Worm (Caenorhabditis elegans) whole organism, young adult: ENCODE measurements around the gene tag-321.

Source experiments
- ama-1 ChIP-seq, 3 experiments: fragments of 150-350 bp in 1 of 3; sonication (generic microtip) in 2 of 3; optimal IDR thresholded peaks; 2 replicates each; lab custom pipeline; 2014 to 2018; ENCODE audit warnings: missing biosample characterization in 2 of 3, missing genetic modification characterization in 2 of 3, missing genetic modification reagents in 2 of 3
- bed-2 ChIP-seq: fragments of 200-800 bp; sonication (Bioruptor generic); IDR thresholded peaks from 2 replicates; pipeline ENCODE4 v1.3.6; 2022; ENCODE audit warnings: missing genetic modification reagents, missing genetic modification characterization, missing compliant biosample characterization
- cebp-2 ChIP-seq: fragments of 200-800 bp; sonication (Bioruptor generic); IDR thresholded peaks from 2 replicates; pipeline ENCODE4 v1.3.6; 2022; ENCODE audit warnings: missing genetic modification characterization, missing compliant biosample characterization
- fkh-3 ChIP-seq: sonication (generic microtip); optimal IDR thresholded peaks from 2 replicates; lab custom pipeline; 2016; ENCODE audit warnings: mild to moderate bottlenecking, missing genetic modification characterization, missing compliant biosample characterization
- hrde-1 ChIP-seq: sonication (generic microtip); optimal IDR thresholded peaks from 2 replicates; lab custom pipeline; 2016; ENCODE audit warnings: missing genetic modification characterization, mild to moderate bottlenecking, missing compliant biosample characterization, moderate library complexity, missing genotype, missing genetic modification reagents, borderline replicate concordance
- nhr-120 ChIP-seq: fragments of 200-800 bp; sonication (Bioruptor generic); IDR thresholded peaks from 2 replicates; pipeline ENCODE4 v1.3.6; 2022; ENCODE audit warnings: missing genetic modification characterization, missing compliant biosample characterization
- nhr-90 ChIP-seq: sonication (generic microtip); optimal IDR thresholded peaks from 2 replicates; lab custom pipeline; 2016; ENCODE audit warnings: missing genotype, mild to moderate bottlenecking, missing genetic modification characterization, missing compliant biosample characterization
- rcor-1 ChIP-seq: fragments of 200-800 bp; sonication (Bioruptor generic); IDR thresholded peaks from 2 replicates; pipeline ENCODE4 v1.3.6; 2022; ENCODE audit warnings: missing genetic modification reagents, missing genetic modification characterization, missing compliant biosample characterization
- somi-1 ChIP-seq: fragments of 200-800 bp; sonication (Bioruptor generic); optimal IDR thresholded peaks from 2 replicates; lab custom pipeline; 2018; ENCODE audit warnings: mild to moderate bottlenecking, missing genetic modification characterization, missing compliant biosample characterization
- zfh-2 ChIP-seq: fragments of 200-800 bp; sonication (Bioruptor generic); conservative IDR thresholded peaks from 2 replicates; pipeline ENCODE4 v1.3.6; 2022; ENCODE audit warnings: missing genetic modification reagents, missing genetic modification characterization, missing compliant biosample characterization
- ztf-25 ChIP-seq: fragments of 200-800 bp; sonication (Bioruptor generic); IDR thresholded peaks from 2 replicates; pipeline ENCODE4 v1.3.6; 2022; ENCODE audit warnings: missing genetic modification reagents, missing genetic modification characterization, missing compliant biosample characterization
- ztf-3 ChIP-seq: fragments of 200-800 bp; sonication (Bioruptor generic); optimal IDR thresholded peaks from 2 replicates; lab custom pipeline; 2018; ENCODE audit warnings: mild to moderate bottlenecking, missing genetic modification characterization, missing compliant biosample characterization

- TF ChIP-seq zfh-2 (GFP tag; lab: Robert Waterston, UW) (no peak), nhr-120 (GFP tag; lab: Robert Waterston, UW) (no peak), fkh-3 (tag; lab: Kevin White, UChicago) (no peak), cebp-2 (GFP tag; lab: Robert Waterston, UW) (no peak), ztf-3 (no peak), ztf-25 (GFP tag; lab: Robert Waterston, UW) (no peak), ama-1 (optimal IDR thresholded peaks at IDR 0.05; lab: Kevin White, UChicago) (no peak), ama-1 (GFP tag; optimal IDR thresholded peaks at IDR 0.05; lab: Kevin White, UChicago) (no peak), bed-2 (GFP tag; lab: Robert Waterston, UW) (no peak), rcor-1 (GFP tag; lab: Robert Waterston, UW) (no peak), somi-1 (no peak), nhr-90 (tag; lab: Kevin White, UChicago) (no peak), hrde-1 (tag; lab: Kevin White, UChicago) (no peak)
Observed at ce11 chrIV:7782292-7782691, 1.4 kb downstream of the tag-321 start, which contains the start of gene sec-10.
